Fruit fly (Drosophila melanogaster) whole organism, prepupa: Measurements from ENCODE around the gene CG5071.

Experiments used
- Blimp-1 ChIP-seq: fragments of 200-800 bp; sonication (Bioruptor generic); optimal IDR thresholded peaks from 3 replicates; lab custom pipeline; 2017; ENCODE audit warnings: missing biosample characterization, missing genetic modification characterization, mild to moderate bottlenecking, moderate library complexity, missing genetic modification reagents
- CG10631 ChIP-seq: fragments of 200-800 bp; sonication (Bioruptor generic); optimal IDR thresholded peaks from 2 replicates; lab custom pipeline; 2016; ENCODE audit warnings: missing biosample characterization, missing genetic modification characterization
- CG10669 ChIP-seq: fragments of 200-800 bp; sonication (Bioruptor generic); optimal IDR thresholded peaks from 3 replicates; lab custom pipeline; 2018; ENCODE audit warnings: missing biosample characterization, mild to moderate bottlenecking, missing genetic modification characterization, moderate library complexity
- CG11294 ChIP-seq: fragments of 200-800 bp; sonication (Bioruptor generic); IDR thresholded peaks from 2 replicates; pipeline ENCODE4 v1.3.6; 2022; ENCODE audit warnings: missing biosample characterization, missing genetic modification characterization
- CG11902 ChIP-seq: fragments of 200-800 bp; sonication (Bioruptor generic); optimal IDR thresholded peaks from 3 replicates; lab custom pipeline; 2016; ENCODE audit warnings: missing biosample characterization, missing genetic modification characterization
- CG1621 ChIP-seq: fragments of 200-800 bp; sonication (Bioruptor generic); optimal IDR thresholded peaks from 3 replicates; lab custom pipeline; 2018; ENCODE audit warnings: missing biosample characterization, mild to moderate bottlenecking, missing genetic modification characterization
- CG16779 ChIP-seq: fragments of 200-800 bp; sonication (Bioruptor generic); optimal IDR thresholded peaks from 3 replicates; lab custom pipeline; 2017; ENCODE audit warnings: missing biosample characterization, mild to moderate bottlenecking, missing genetic modification characterization
- CG3032 ChIP-seq: fragments of 200-800 bp; optimal IDR thresholded peaks from 2 replicates; lab custom pipeline; 2019; ENCODE audit warnings: missing biosample characterization, mild to moderate bottlenecking, missing genetic modification characterization, moderate library complexity
- CG31627 ChIP-seq: fragments of 200-800 bp; sonication (Bioruptor generic); optimal IDR thresholded peaks from 3 replicates; lab custom pipeline; 2016; ENCODE audit warnings: missing biosample characterization, missing genetic modification characterization
- CG34406 ChIP-seq: fragments of 200-800 bp; sonication (Bioruptor generic); optimal IDR thresholded peaks from 3 replicates; lab custom pipeline; 2016; ENCODE audit warnings: missing biosample characterization, missing genetic modification characterization
- CG3919 ChIP-seq: fragments of 200-800 bp; sonication (Bioruptor generic); optimal IDR thresholded peaks from 3 replicates; lab custom pipeline; 2016; ENCODE audit warnings: missing biosample characterization, missing genetic modification characterization
- CG4318 ChIP-seq: fragments of 200-800 bp; sonication (Bioruptor generic); optimal IDR thresholded peaks from 3 replicates; lab custom pipeline; 2017; ENCODE audit warnings: missing biosample characterization, mild to moderate bottlenecking, missing genetic modification characterization
- CG6163 ChIP-seq: fragments of 200-800 bp; sonication (Bioruptor generic); IDR thresholded peaks from 3 replicates; pipeline ENCODE4 v1.3.6; 2022; ENCODE audit warnings: missing biosample characterization, missing genetic modification characterization
- CG6792 ChIP-seq: fragments of 200-800 bp; sonication (Bioruptor generic); optimal IDR thresholded peaks from 3 replicates; lab custom pipeline; 2016; ENCODE audit warnings: missing biosample characterization, missing genetic modification characterization
- CG6808 ChIP-seq: fragments of 200-800 bp; sonication (Bioruptor generic); optimal IDR thresholded peaks from 3 replicates; lab custom pipeline; 2017; ENCODE audit warnings: missing biosample characterization, missing genetic modification characterization, mild to moderate bottlenecking, moderate library complexity, missing genetic modification reagents
- CG7368 ChIP-seq: fragments of 200-800 bp; sonication (Bioruptor generic); optimal IDR thresholded peaks from 3 replicates; lab custom pipeline; 2016; ENCODE audit warnings: missing biosample characterization, missing genetic modification characterization
- CG8119 ChIP-seq: fragments of 200-800 bp; sonication (Bioruptor generic); IDR thresholded peaks from 3 replicates; pipeline ENCODE4 v1.3.6; 2022; ENCODE audit warnings: missing biosample characterization, missing genetic modification characterization
- CG8319 ChIP-seq: fragments of 200-800 bp; sonication (Bioruptor generic); optimal IDR thresholded peaks from 3 replicates; lab custom pipeline; 2016; ENCODE audit warnings: missing biosample characterization, missing genetic modification characterization
- CG9139 ChIP-seq: fragments of 200-800 bp; sonication (Bioruptor generic); optimal IDR thresholded peaks from 3 replicates; lab custom pipeline; 2017; ENCODE audit warnings: missing biosample characterization, mild to moderate bottlenecking, missing genetic modification characterization
- Eip75B ChIP-seq: fragments of 200-800 bp; sonication (Bioruptor generic); optimal IDR thresholded peaks from 3 replicates; lab custom pipeline; 2016; ENCODE audit warnings: missing biosample characterization, missing genetic modification characterization
- Eip93F ChIP-seq: fragments of 200-800 bp; sonication (Bioruptor generic); optimal IDR thresholded peaks from 2 replicates; lab custom pipeline; 2016; ENCODE audit warnings: missing biosample characterization, mild to moderate bottlenecking, missing genetic modification characterization
- Ets21C ChIP-seq: fragments of 200-800 bp; sonication (Bioruptor generic); optimal IDR thresholded peaks from 3 replicates; lab custom pipeline; 2016; ENCODE audit warnings: missing biosample characterization, missing genetic modification characterization
- Ets96B ChIP-seq: fragments of 200-800 bp; optimal IDR thresholded peaks from 2 replicates; lab custom pipeline; 2019; ENCODE audit warnings: missing biosample characterization, mild to moderate bottlenecking, missing genetic modification characterization, moderate library complexity
- Gug ChIP-seq: fragments of 200-800 bp; sonication (Bioruptor generic); IDR thresholded peaks from 2 replicates; pipeline ENCODE4 v1.3.6; 2022; ENCODE audit warnings: missing biosample characterization, missing genetic modification characterization
- Hr38 ChIP-seq: sonication (Bioruptor generic); optimal IDR thresholded peaks from 2 replicates; lab custom pipeline; 2016; ENCODE audit warnings: missing biosample characterization, missing genetic modification characterization
- Hr39 ChIP-seq: fragments of 200-800 bp; sonication (Bioruptor generic); optimal IDR thresholded peaks from 2 replicates; lab custom pipeline; 2016; ENCODE audit warnings: missing biosample characterization, missing genetic modification characterization
- Hr4 ChIP-seq: fragments of 200-800 bp; sonication (Bioruptor generic); optimal IDR thresholded peaks from 3 replicates; lab custom pipeline; 2016; ENCODE audit warnings: missing biosample characterization, missing genetic modification characterization
- Lpt ChIP-seq: fragments of 200-800 bp; sonication (Bioruptor generic); optimal IDR thresholded peaks from 3 replicates; lab custom pipeline; 2016; ENCODE audit warnings: missing biosample characterization, missing genetic modification characterization
- Met ChIP-seq: fragments of 200-800 bp; sonication (Bioruptor generic); optimal IDR thresholded peaks from 3 replicates; lab custom pipeline; 2016; ENCODE audit warnings: missing biosample characterization, missing genetic modification characterization
- Smox ChIP-seq: fragments of 200-800 bp; sonication (Bioruptor generic); optimal IDR thresholded peaks from 3 replicates; lab custom pipeline; 2016; ENCODE audit warnings: missing biosample characterization, missing genetic modification characterization
- Sox14 ChIP-seq: fragments of 200-800 bp; sonication (Bioruptor generic); optimal IDR thresholded peaks from 3 replicates; lab custom pipeline; 2016; ENCODE audit warnings: missing biosample characterization, missing genetic modification characterization
- Sox15 ChIP-seq: fragments of 200-800 bp; sonication (Bioruptor generic); optimal IDR thresholded peaks from 3 replicates; lab custom pipeline; 2016; ENCODE audit warnings: missing biosample characterization, missing genetic modification characterization
- achi ChIP-seq: fragments of 200-800 bp; sonication (Bioruptor generic); optimal IDR thresholded peaks from 3 replicates; lab custom pipeline; 2016; ENCODE audit warnings: missing biosample characterization, missing genetic modification characterization
- acj6 ChIP-seq: fragments of 200-800 bp; sonication (Bioruptor generic); optimal IDR thresholded peaks from 3 replicates; lab custom pipeline; 2016; ENCODE audit warnings: missing biosample characterization, missing genetic modification characterization
- cyc ChIP-seq: fragments of 200-800 bp; sonication (Bioruptor generic); optimal IDR thresholded peaks from 3 replicates; lab custom pipeline; 2016; ENCODE audit warnings: missing biosample characterization, missing genetic modification characterization
- dac ChIP-seq: fragments of 200-800 bp; sonication (Bioruptor generic); optimal IDR thresholded peaks from 2 replicates; lab custom pipeline; 2017; ENCODE audit warnings: missing biosample characterization, mild to moderate bottlenecking, missing genetic modification characterization
- dsx ChIP-seq: fragments of 200-800 bp; optimal IDR thresholded peaks from 3 replicates; lab custom pipeline; 2019; ENCODE audit warnings: missing biosample characterization, mild to moderate bottlenecking, missing genetic modification characterization, moderate library complexity; ENCODE audit not compliant: poor library complexity, severe bottlenecking
- eg ChIP-seq: fragments of 200-800 bp; sonication (Bioruptor generic); IDR thresholded peaks from 3 replicates; pipeline ENCODE4 v1.3.6; 2022; ENCODE audit warnings: missing biosample characterization, missing genetic modification characterization
- esn ChIP-seq: fragments of 200-800 bp; sonication (Bioruptor generic); optimal IDR thresholded peaks from 2 replicates; lab custom pipeline; 2016; ENCODE audit warnings: missing biosample characterization, mild to moderate bottlenecking, missing genetic modification characterization, moderate library complexity
- fd59A ChIP-seq: fragments of 200-800 bp; sonication (Bioruptor generic); optimal IDR thresholded peaks from 2 replicates; lab custom pipeline; 2017; ENCODE audit warnings: missing biosample characterization, mild to moderate bottlenecking, missing genetic modification characterization, missing genetic modification reagents
- fd85E ChIP-seq: fragments of 200-800 bp; sonication (Bioruptor generic); optimal IDR thresholded peaks from 3 replicates; lab custom pipeline; 2016; ENCODE audit warnings: missing biosample characterization, missing genetic modification characterization
- fkh ChIP-seq: fragments of 200-800 bp; sonication (Bioruptor generic); optimal IDR thresholded peaks from 3 replicates; lab custom pipeline; 2017; ENCODE audit warnings: missing biosample characterization, mild to moderate bottlenecking, missing genetic modification characterization, moderate library complexity
- lz ChIP-seq: fragments of 200-800 bp; sonication (Bioruptor generic); optimal IDR thresholded peaks from 3 replicates; lab custom pipeline; 2016; ENCODE audit warnings: missing biosample characterization, missing genetic modification characterization
- net ChIP-seq: fragments of 200-800 bp; sonication (Bioruptor generic); optimal IDR thresholded peaks from 3 replicates; lab custom pipeline; 2016; ENCODE audit warnings: missing biosample characterization, missing genetic modification characterization
- pdm3 ChIP-seq: fragments of 200-800 bp; sonication (Bioruptor generic); optimal IDR thresholded peaks from 3 replicates; lab custom pipeline; 2016; ENCODE audit warnings: missing biosample characterization, missing genetic modification characterization
- salr ChIP-seq, 2 experiments: fragments of 200-800 bp; sonication (Bioruptor generic); optimal IDR thresholded peaks; 3 replicates each; lab custom pipeline; 2016 to 2018; ENCODE audit warnings: missing biosample characterization in 2 of 2, missing genetic modification characterization in 2 of 2, mild to moderate bottlenecking in 1 of 2
- ss ChIP-seq, 2 experiments: fragments of 200-800 bp; sonication (Bioruptor generic); optimal IDR thresholded peaks; 2 replicates in 1 of 2; 3 replicates in 1 of 2; lab custom pipeline; 2017 to 2018; ENCODE audit warnings: mild to moderate bottlenecking in 2 of 2, missing biosample characterization in 2 of 2, missing genetic modification characterization in 2 of 2, moderate library complexity in 1 of 2
- svp ChIP-seq: fragments of 200-800 bp; sonication (Bioruptor generic); peaks from one replicate; lab custom pipeline; 2016; ENCODE audit warnings: missing biosample characterization, missing genetic modification characterization
- topi ChIP-seq: fragments of 200-800 bp; sonication (Bioruptor generic); optimal IDR thresholded peaks from 3 replicates; lab custom pipeline; 2016; ENCODE audit warnings: missing biosample characterization, missing genetic modification characterization
- vri ChIP-seq: fragments of 200-800 bp; sonication (Bioruptor generic); optimal IDR thresholded peaks from 3 replicates; lab custom pipeline; 2016; ENCODE audit warnings: missing biosample characterization, mild to moderate bottlenecking, missing genetic modification characterization

Gene CG5071

DNA sequence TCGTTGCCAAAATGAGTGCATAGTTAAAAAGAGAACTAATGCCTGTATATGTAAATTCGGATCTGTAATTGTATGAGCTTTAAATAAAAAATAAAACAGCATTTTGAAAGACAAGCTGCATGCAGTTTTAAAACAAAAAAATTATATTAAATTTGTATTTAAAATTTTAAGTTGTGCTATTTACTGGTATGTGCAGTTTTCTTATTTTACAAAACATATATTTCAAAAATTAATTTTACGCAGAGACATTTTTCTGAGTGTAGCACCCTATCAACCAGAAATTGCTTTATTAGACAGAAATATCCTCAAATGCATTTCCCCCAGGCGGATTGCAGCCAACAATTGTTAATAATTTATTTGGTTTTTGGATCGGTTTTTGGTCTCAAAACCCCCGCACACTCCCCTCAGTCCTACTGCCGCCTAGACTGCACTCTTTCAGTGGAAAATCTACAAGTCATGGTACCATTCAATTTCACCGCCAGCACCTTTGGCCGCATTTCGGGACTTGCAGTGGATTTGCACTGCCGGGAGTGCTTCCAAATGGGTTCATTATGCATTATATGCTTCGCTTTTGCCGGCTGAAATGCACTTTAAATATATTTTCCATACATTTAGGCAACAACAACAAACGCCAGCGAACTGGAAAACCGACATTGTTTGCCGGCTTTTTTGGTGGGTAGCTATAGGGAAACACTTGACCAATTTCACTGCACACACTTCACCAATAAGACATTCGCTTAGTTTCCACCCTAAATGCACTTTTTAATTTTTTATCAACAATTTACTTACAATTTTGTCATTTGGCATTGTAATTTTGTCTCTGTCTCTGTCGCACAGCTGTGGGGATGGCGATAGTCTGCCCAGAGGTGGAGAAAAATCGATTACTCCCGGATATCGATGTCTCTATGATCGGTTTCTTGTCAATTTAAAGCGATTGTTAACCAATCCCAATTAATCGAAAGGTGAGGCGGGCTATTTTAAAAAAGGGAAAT lies 5.9 kb downstream of the CG5071 start, which contains the start of gene Npl4:
Gene Npl4 (minus strand): TSS at position 863 of the 992 bp plus-strand sequence.
- TF ChIP-seq ss (GFP tag; optimal IDR thresholded peaks at IDR 0.05; lab: Kevin White, UChicago) (no peak), dsx (GFP tag; lab: Kevin White, UChicago) (peak; percentile 29), fd85E (GFP tag; lab: Kevin White, UChicago) (no peak), CG31627 (peak; percentile 12), acj6 (peak; percentile 39), CG11294 (GFP tag; lab: Robert Waterston, UW) (no peak), net (GFP tag; lab: Kevin White, UChicago) (peak; percentile 39), Sox15 (no peak), Eip93F (no peak), CG4318 (GFP tag; lab: Kevin White, UChicago) (no peak), CG3919 (GFP tag; lab: Kevin White, UChicago) (no peak), CG1621 (tag; lab: Kevin White, UChicago) (no peak), Lpt (peak; percentile 33), vri (GFP tag; lab: Kevin White, UChicago) (no peak), Gug (GFP tag; lab: Robert Waterston, UW) (peak; percentile 31; the same call in 1 of the 2 replicates), Sox14 (peak; percentile 8), CG34406 (GFP tag; lab: Kevin White, UChicago) (peak; percentile 45), CG6808 (GFP tag; lab: Kevin White, UChicago) (no peak), CG11902 (GFP tag; lab: Kevin White, UChicago) (no peak), lz (GFP tag; lab: Kevin White, UChicago) (no peak), salr (GFP tag; optimal IDR thresholded peaks at IDR 0.05; lab: Kevin White, UChicago) (peak in 1 of 2 experiments; percentile 49), Ets96B (no peak), CG8319 (GFP tag; lab: Kevin White, UChicago) (no peak), fkh (GFP tag; lab: Kevin White, UChicago) (no peak), topi (no peak), esn (no peak), Eip75B (GFP tag; lab: Kevin White, UChicago) (peak; percentile 11), dac (no peak), svp (GFP tag; lab: Kevin White, UChicago) (peak; percentile 65), CG6163 (GFP tag; lab: Robert Waterston, UW) (no peak; the same call in 1 of the 3 replicates), Hr38 (GFP tag; lab: Kevin White, UChicago) (no peak), Hr4 (GFP tag; lab: Kevin White, UChicago) (no peak), eg (GFP tag; lab: Robert Waterston, UW) (no peak; the same call in 2 of the 3 replicates), CG8119 (GFP tag; lab: Robert Waterston, UW) (peak; percentile 67), fd59A (no peak), CG3032 (tag; lab: Kevin White, UChicago) (peak; percentile 34), pdm3 (GFP tag; lab: Kevin White, UChicago) (no peak), CG10631 (GFP tag; lab: Kevin White, UChicago) (no peak), Ets21C (GFP tag; lab: Kevin White, UChicago) (no peak), CG10669 (GFP tag; lab: Kevin White, UChicago) (no peak), Smox (no peak), CG16779 (tag; lab: Kevin White, UChicago) (no peak), CG9139 (GFP tag; lab: Kevin White, UChicago) (no peak), CG7368 (GFP tag; lab: Kevin White, UChicago) (peak; percentile 9), Met (GFP tag; lab: Kevin White, UChicago) (peak; percentile 43), cyc (GFP tag; lab: Kevin White, UChicago) (peak; percentile 3), achi (GFP tag; lab: Kevin White, UChicago) (peak; percentile 46), Hr39 (peak; percentile 23), Blimp-1 (GFP tag; lab: Kevin White, UChicago) (no peak), CG6792 (GFP tag; lab: Kevin White, UChicago) (peak; percentile 27)
